Fruit fly (Drosophila melanogaster): Measurements from ENCODE around the gene CtsB.

Gene CtsB

DNA sequence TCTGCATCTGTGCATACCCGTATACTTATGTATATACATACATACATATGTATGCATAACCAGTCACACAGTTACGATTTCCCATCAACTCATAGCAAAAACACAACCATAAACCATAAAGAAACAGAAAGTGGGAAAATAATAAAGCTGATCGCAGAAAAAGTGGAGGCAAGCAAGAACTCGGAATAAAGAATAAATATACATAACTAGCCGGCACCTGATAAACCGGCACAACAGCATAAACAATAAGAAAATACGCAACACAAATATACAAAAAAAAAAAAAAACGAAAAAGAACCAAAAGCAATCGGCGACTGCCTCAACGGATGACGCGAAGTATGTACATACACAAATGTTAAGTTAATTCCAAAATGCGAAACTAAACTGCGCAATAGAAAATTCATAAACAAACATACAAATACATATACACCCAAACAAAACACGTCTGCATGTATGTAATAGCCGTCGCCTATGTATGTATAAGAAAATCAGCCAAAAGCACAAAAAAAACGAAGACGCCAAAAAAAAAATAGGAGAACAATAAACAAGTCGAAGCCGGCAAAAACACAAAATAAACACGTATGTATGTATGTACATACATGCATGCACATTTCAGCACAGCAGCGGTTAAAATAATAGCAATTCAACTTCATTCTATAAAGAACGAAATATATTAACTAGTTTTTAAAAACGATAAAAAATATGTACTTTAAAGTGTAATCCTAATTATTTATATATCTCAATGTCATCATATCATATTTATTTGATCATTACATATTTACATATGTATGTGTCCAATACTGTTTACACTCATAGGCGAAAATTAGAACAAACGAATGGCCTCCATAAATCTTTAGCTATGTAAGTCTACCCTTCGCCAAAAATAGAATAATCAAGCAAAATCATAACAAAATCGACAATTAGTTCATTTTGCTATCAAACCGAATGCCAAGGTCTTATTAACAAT lies 32.8 kb downstream of the CtsB start (continued):
- no peak for TF ChIP-seq vfl (GFP tag; optimal IDR thresholded peaks at IDR 0.05)
- TF ChIP-seq ssp (GFP tag; IDR thresholded peaks at IDR 0.05) = peak; percentile 53; the same call in 1 of the 2 replicates
- no peak for TF ChIP-seq CG6272 (GFP tag; IDR thresholded peaks at IDR 0.05)
- TF ChIP-seq nmo (GFP tag; optimal IDR thresholded peaks at IDR 0.05) = peak; percentile 58
- peak; percentile 57; the same call in 1 of the 2 replicates for TF ChIP-seq toy (GFP tag; IDR thresholded peaks at IDR 0.05)
- TF ChIP-seq Myb (GFP tag; optimal IDR thresholded peaks at IDR 0.05) = peak; percentile 7
- TF ChIP-seq sqz (GFP tag; optimal IDR thresholded peaks at IDR 0.05) = peak; percentile 82
- TF ChIP-seq Jarid2 (GFP tag; optimal IDR thresholded peaks at IDR 0.05) = peak; percentile 38
- TF ChIP-seq al (GFP tag; IDR thresholded peaks at IDR 0.05) = peak; percentile 79
- TF ChIP-seq CG14050 (GFP tag; IDR thresholded peaks at IDR 0.05) = peak; percentile 58; the same call in 2 of the 3 replicates
- TF ChIP-seq tup (GFP tag; optimal IDR thresholded peaks at IDR 0.05) = no peak
- TF ChIP-seq Abd-B (GFP tag; optimal IDR thresholded peaks at IDR 0.05) = peak; percentile 31
- TF ChIP-seq stwl (tag; optimal IDR thresholded peaks at IDR 0.05) = no peak
- peak; percentile 49 for TF ChIP-seq Ravus (GFP tag; IDR thresholded peaks at IDR 0.05)
- TF ChIP-seq cg (GFP tag; optimal IDR thresholded peaks at IDR 0.05) = peak; percentile 33
- TF ChIP-seq CG5180 (GFP tag; optimal IDR thresholded peaks at IDR 0.05) = peak; percentile 33
- no peak for TF ChIP-seq CG7745 (tag; optimal IDR thresholded peaks at IDR 0.05)
- no peak for TF ChIP-seq CG11723 (GFP tag; optimal IDR thresholded peaks at IDR 0.05)
- TF ChIP-seq gsb (GFP tag; IDR thresholded peaks at IDR 0.05) = peak; percentile 54; the same call in 1 of the 2 replicates
- peak; percentile 81 for TF ChIP-seq CG6689 (GFP tag; IDR thresholded peaks at IDR 0.05)
- TF ChIP-seq pfk (GFP tag; optimal IDR thresholded peaks at IDR 0.05) = no peak
- TF ChIP-seq tll (GFP tag; optimal IDR thresholded peaks at IDR 0.05) = no peak
- TF ChIP-seq her (GFP tag; optimal IDR thresholded peaks at IDR 0.05) = no peak
- peak; percentile 58 for TF ChIP-seq CG31224 (GFP tag; IDR thresholded peaks at IDR 0.05)
- TF ChIP-seq CG9797 (GFP tag; optimal IDR thresholded peaks at IDR 0.05) = no peak
- peak; percentile 76 for TF ChIP-seq cwo (GFP tag; optimal IDR thresholded peaks at IDR 0.05)
- TF ChIP-seq CG8089 (GFP tag; optimal IDR thresholded peaks at IDR 0.05) = no peak
- TF ChIP-seq oc (tag; optimal IDR thresholded peaks at IDR 0.05) = no peak
- TF ChIP-seq ftz-f1 (GFP tag; optimal IDR thresholded peaks at IDR 0.05) = peak; percentile 22
- no peak for TF ChIP-seq gro (GFP tag; optimal IDR thresholded peaks at IDR 0.05)

DNA sequence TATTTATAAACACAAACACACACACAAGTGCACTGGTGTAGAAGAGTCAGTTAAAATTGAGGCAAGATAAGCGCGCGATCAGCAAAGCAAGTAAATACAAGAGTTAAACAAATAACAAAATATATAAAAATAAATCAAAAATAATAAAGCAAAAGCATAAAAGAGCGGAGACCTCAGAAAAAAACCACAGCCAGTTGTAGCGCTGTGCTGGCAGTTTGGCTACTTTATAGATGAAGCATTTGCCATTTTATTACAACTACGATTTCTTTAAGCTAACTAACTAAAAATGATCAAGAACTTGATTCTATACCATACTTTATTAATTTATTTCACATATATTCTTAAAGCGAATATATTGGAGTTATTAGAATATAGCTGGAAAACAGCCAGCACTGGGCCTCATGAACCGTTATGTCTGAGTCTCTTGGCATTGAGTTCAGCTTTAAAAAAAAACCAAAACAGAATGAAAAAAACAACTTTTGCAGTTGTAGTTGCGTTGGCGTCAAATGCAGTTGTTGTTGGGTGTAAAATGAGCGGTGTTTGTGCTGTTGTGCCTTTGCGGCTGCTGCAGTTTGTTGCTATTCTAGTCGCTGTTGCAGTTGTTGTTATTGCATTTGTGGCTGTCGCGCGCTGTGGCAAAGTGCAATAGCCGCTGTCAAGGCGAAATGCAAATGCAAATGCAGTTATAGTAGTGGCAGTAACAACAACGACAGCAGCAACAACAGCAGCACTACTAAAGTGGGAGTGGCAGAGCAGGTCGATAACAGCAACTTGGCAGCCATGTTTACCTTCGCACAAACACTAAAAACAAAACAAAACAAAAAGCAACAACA lies 34.1 kb downstream of the CtsB start:
- TF ChIP-seq shn (GFP tag; optimal IDR thresholded peaks at IDR 0.05) (no peak), CG11695 (GFP tag; IDR thresholded peaks at IDR 0.05) (no peak), Fer1 (GFP tag; optimal IDR thresholded peaks at IDR 0.05) (no peak), CG1832 (GFP tag; optimal IDR thresholded peaks at IDR 0.05) (no peak), fd64A (GFP tag; optimal IDR thresholded peaks at IDR 0.05) (no peak), CG6654 (GFP tag; optimal IDR thresholded peaks at IDR 0.05) (no peak), lov (optimal IDR thresholded peaks at IDR 0.05) (no peak), lov (GFP tag; IDR thresholded peaks at IDR 0.05) (no peak), CG10321 (GFP tag; IDR thresholded peaks at IDR 0.05) (no peak), dysf (GFP tag; IDR thresholded peaks at IDR 0.05) (no peak), CG10654 (GFP tag; optimal IDR thresholded peaks at IDR 0.05) (no peak), gem (tag; optimal IDR thresholded peaks at IDR 0.05) (peak; percentile 14), Hr78 (GFP tag; optimal IDR thresholded peaks at IDR 0.05) (no peak), Hr51 (GFP tag; optimal IDR thresholded peaks at IDR 0.05) (peak in 1 of 2 experiments; percentile 1), CG2712 (tag; optimal IDR thresholded peaks at IDR 0.05) (peak; percentile 9), pb (GFP tag; optimal IDR thresholded peaks at IDR 0.05) (no peak), CG11398 (GFP tag; optimal IDR thresholded peaks at IDR 0.05) (no peak), ham (GFP tag; IDR thresholded peaks at IDR 0.05) (no peak)
